1 fruit fly cellular context compared by ENCODE assay signal in the genomic region with DNA sequence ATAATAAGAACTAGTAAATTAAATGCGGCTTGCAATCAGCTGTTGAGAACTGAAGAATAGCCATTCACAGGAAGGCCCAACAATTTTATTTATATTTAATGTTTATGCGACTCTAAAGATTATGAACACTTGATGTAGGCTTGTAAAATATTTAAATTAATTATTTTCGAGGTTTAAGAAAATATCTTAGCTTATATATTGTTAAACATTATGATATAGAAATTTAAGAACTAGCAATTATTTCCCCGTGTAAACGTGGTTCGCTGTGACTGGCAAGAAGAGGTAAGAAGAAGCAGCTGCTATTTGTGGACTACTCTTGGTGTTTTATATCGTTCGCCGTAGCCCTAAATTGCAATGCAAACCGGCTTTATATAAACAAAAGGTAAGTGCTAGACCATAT.
TF ChIP-seq lines count a peak whose summit lies in the region.

Gene mRpL24 (minus strand): TSS at position 62 of the 400 bp plus-strand sequence.
Gene betaggt-I (plus strand): TSS at position 280 of the 400 bp plus-strand sequence.

TF ChIP-seq in whole organism, embryonic, 481 proteins besides CTCF, POLR2A, EP300 and RAD21 (continued from another document):
- peak; percentile 99 for TF ChIP-seq gem (tag; optimal IDR thresholded peaks at IDR 0.05; lab: Kevin White, UChicago)
- no peak for TF ChIP-seq hth (optimal IDR thresholded peaks at IDR 0.05; lab: Kevin White, UChicago)
- TF ChIP-seq tgo (GFP tag; IDR thresholded peaks at IDR 0.05; lab: Robert Waterston, UW), result peak; percentile 97
- TF ChIP-seq fd64A (GFP tag; optimal IDR thresholded peaks at IDR 0.05; lab: Kevin White, UChicago), result peak; percentile 53
- TF ChIP-seq ci (GFP tag; IDR thresholded peaks at IDR 0.05; lab: Robert Waterston, UW), result peak; percentile 98
